Fruit fly (Drosophila melanogaster): ENCODE measurements around the gene Icmt.

Gene Icmt

DNA sequence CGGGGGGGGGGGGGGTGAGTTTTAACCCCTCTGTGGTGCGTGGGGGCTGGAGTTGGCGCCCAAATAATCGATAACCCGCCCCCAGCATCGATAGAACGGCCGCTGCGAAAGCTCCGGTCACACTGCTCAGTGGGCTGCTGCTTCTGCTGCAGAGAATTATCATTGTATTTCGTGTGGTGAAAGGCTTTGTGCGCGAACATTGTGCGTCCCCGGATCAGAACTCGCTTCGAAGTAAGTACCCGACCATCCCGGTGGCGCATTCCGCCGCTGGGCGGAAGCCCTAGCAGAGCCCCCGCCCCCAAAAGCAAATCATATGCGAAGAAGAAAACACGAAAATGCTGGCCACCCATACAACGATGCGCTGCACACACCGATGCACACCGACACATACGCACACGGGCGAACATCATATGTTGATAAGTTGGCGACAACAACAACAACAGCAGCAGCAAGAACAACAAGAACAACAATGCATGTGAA, 26.3 kb downstream of the Icmt start, which contains the start of gene Syx13 (continued):
- TF ChIP-seq ssp (GFP tag; IDR thresholded peaks at IDR 0.05) (0 out of 2 replicates have a peak, but pooled peaks have one; percentile 19), CG33557 (GFP tag; optimal IDR thresholded peaks at IDR 0.05) (peak; percentile 1), Mrtf (GFP tag; IDR thresholded peaks at IDR 0.05) (no peak), CG8924 (tag; optimal IDR thresholded peaks at IDR 0.05) (peak; percentile 21), CG2199 (GFP tag; IDR thresholded peaks at IDR 0.05) (peak; percentile 71; the same call in 1 of the 3 replicates), CG8388 (GFP tag; optimal IDR thresholded peaks at IDR 0.05) (no peak), CG4328 (GFP tag; optimal IDR thresholded peaks at IDR 0.05) (no peak), CG1529 (GFP tag; optimal IDR thresholded peaks at IDR 0.05) (no peak), Hmr (GFP tag; optimal IDR thresholded peaks at IDR 0.05) (peak; percentile 47), zf30C (GFP tag; optimal IDR thresholded peaks at IDR 0.05) (no peak), repo (GFP tag; optimal IDR thresholded peaks at IDR 0.05) (no peak), Hr51 (GFP tag; optimal IDR thresholded peaks at IDR 0.05) (no peak), Mad (GFP tag; optimal IDR thresholded peaks at IDR 0.05) (peak; percentile 17), org-1 (GFP tag; optimal IDR thresholded peaks at IDR 0.05) (no peak), CG7786 (GFP tag; optimal IDR thresholded peaks at IDR 0.05) (no peak), run (tag; optimal IDR thresholded peaks at IDR 0.05) (no peak), Stat92E (GFP tag; optimal IDR thresholded peaks at IDR 0.05) (peak in 1 of 3 experiments; percentile 21), CG7556 (GFP tag; optimal IDR thresholded peaks at IDR 0.05) (no peak), CG10959 (GFP tag; IDR thresholded peaks at IDR 0.05) (peak; percentile 85), ftz-f1 (GFP tag; optimal IDR thresholded peaks at IDR 0.05) (peak; percentile 19), CG13775 (GFP tag; optimal IDR thresholded peaks at IDR 0.05) (peak; percentile 13), CG1792 (GFP tag; optimal IDR thresholded peaks at IDR 0.05) (no peak), pan (optimal IDR thresholded peaks at IDR 0.05) (no peak), pan (GFP tag; optimal IDR thresholded peaks at IDR 0.05 in 1 of 2, IDR thresholded peaks at IDR 0.05 in 1 of 2) (no peak), ewg (GFP tag; optimal IDR thresholded peaks at IDR 0.05) (peak; percentile 12), ro (GFP tag; IDR thresholded peaks at IDR 0.05) (no peak), CoRest (tag; optimal IDR thresholded peaks at IDR 0.05) (peak; percentile 32), CG34422 (GFP tag; IDR thresholded peaks at IDR 0.05) (peak; percentile 86), Deaf1 (tag; optimal IDR thresholded peaks at IDR 0.05) (peak; percentile 57), CG7357 (GFP tag; IDR thresholded peaks at IDR 0.05) (peak; percentile 27; the same call in 1 of the 3 replicates), CG1602 (GFP tag; optimal IDR thresholded peaks at IDR 0.05) (no peak), CG12769 (tag; optimal IDR thresholded peaks at IDR 0.05) (peak; percentile 6), CG9727 (GFP tag; optimal IDR thresholded peaks at IDR 0.05) (peak; percentile 36), CG8944 (GFP tag; optimal IDR thresholded peaks at IDR 0.05) (no peak), toy (GFP tag; IDR thresholded peaks at IDR 0.05) (no peak), CG18599 (GFP tag; optimal IDR thresholded peaks at IDR 0.05) (no peak), Ssrp (tag; optimal IDR thresholded peaks at IDR 0.05) (no peak), Myb (GFP tag; optimal IDR thresholded peaks at IDR 0.05) (no peak), CG17612 (GFP tag; IDR thresholded peaks at IDR 0.05) (no peak), CG12659 (GFP tag; optimal IDR thresholded peaks at IDR 0.05) (peak; percentile 84), E2f2 (GFP tag; IDR thresholded peaks at IDR 0.05) (peak; percentile 82), Dip2 (GFP tag; IDR thresholded peaks at IDR 0.05) (no peak), Mes4 (GFP tag; optimal IDR thresholded peaks at IDR 0.05) (no peak), slou (GFP tag; optimal IDR thresholded peaks at IDR 0.05) (no peak), vnd (GFP tag; IDR thresholded peaks at IDR 0.05; ENCODE audit: partially characterized antibody) (peak; percentile 64), CG2116 (GFP tag; optimal IDR thresholded peaks at IDR 0.05) (peak; percentile 75), CG14014 (GFP tag; IDR thresholded peaks at IDR 0.05) (0 out of 2 replicates have a peak, but pooled peaks have one; percentile 14), dan (GFP tag; IDR thresholded peaks at IDR 0.05) (no peak), CG2678 (tag; optimal IDR thresholded peaks at IDR 0.05) (peak; percentile 45), HHEX (GFP tag; optimal IDR thresholded peaks at IDR 0.05) (peak; percentile 1)

Measured in whole organism, embryonic.